Worm (Caenorhabditis elegans) whole organism, late embryonic: ENCODE data around the gene B0496.6.

ENCODE experiments used
- C08G9.2 ChIP-seq: sonication (generic microtip); optimal IDR thresholded peaks from 2 replicates; lab custom pipeline; 2016; ENCODE audit warnings: mild to moderate bottlenecking, missing genetic modification characterization, moderate library complexity, missing compliant biosample characterization
- F13H6.1 ChIP-seq: sonication (generic microtip); optimal IDR thresholded peaks from 2 replicates; lab custom pipeline; 2016; ENCODE audit warnings: missing genetic modification characterization, missing compliant biosample characterization
- K02D7.2 ChIP-seq: sonication (generic microtip); optimal IDR thresholded peaks from 2 replicates; lab custom pipeline; 2017; ENCODE audit warnings: mild to moderate bottlenecking, missing genetic modification characterization, missing compliant biosample characterization
- K09A11.1 ChIP-seq: sonication (generic microtip); optimal IDR thresholded peaks from 2 replicates; lab custom pipeline; 2017; ENCODE audit warnings: antibody characterized with exemption, mild to moderate bottlenecking, missing genetic modification characterization, missing compliant biosample characterization; ENCODE audit not compliant: insufficient read depth
- T23F11.4 ChIP-seq: fragments of 200-800 bp; sonication (Bioruptor generic); optimal IDR thresholded peaks from 2 replicates; lab custom pipeline; 2018; ENCODE audit warnings: mild to moderate bottlenecking, missing genetic modification characterization, missing compliant biosample characterization
- Y22D7AL.16 ChIP-seq: sonication (generic microtip); optimal IDR thresholded peaks from 2 replicates; lab custom pipeline; 2016; ENCODE audit warnings: missing genetic modification characterization, missing compliant biosample characterization
- ahr-1 ChIP-seq: sonication (generic microtip); optimal IDR thresholded peaks from 2 replicates; lab custom pipeline; 2016; ENCODE audit warnings: missing genetic modification characterization, missing compliant biosample characterization
- ama-1 ChIP-seq: fragments of 150-350 bp; optimal IDR thresholded peaks from 2 replicates; lab custom pipeline; 2014
- ceh-18 ChIP-seq: sonication (generic microtip); optimal IDR thresholded peaks from 2 replicates; lab custom pipeline; 2016; ENCODE audit warnings: missing genetic modification characterization, missing compliant biosample characterization
- ceh-2 ChIP-seq: sonication (generic microtip); optimal IDR thresholded peaks from 2 replicates; lab custom pipeline; 2016; ENCODE audit warnings: missing genotype, missing genetic modification characterization, missing compliant biosample characterization
- ceh-22 ChIP-seq: sonication (generic microtip); optimal IDR thresholded peaks from 2 replicates; lab custom pipeline; 2017; ENCODE audit warnings: missing biosample characterization, missing genetic modification characterization
- ceh-24 ChIP-seq: sonication (generic microtip); optimal IDR thresholded peaks from 2 replicates; lab custom pipeline; 2016; ENCODE audit warnings: mild to moderate bottlenecking, missing genetic modification characterization, missing compliant biosample characterization
- ceh-30 ChIP-seq: fragments of 150-350 bp; optimal IDR thresholded peaks from 2 replicates; lab custom pipeline; 2014; ENCODE audit warnings: missing biosample characterization, missing genetic modification characterization
- ceh-31 ChIP-seq: sonication (generic microtip); optimal IDR thresholded peaks from 2 replicates; lab custom pipeline; 2016; ENCODE audit warnings: missing genetic modification characterization, missing compliant biosample characterization
- ceh-34 ChIP-seq: sonication (generic microtip); optimal IDR thresholded peaks from 2 replicates; lab custom pipeline; 2016; ENCODE audit warnings: mild to moderate bottlenecking, missing genetic modification characterization, missing compliant biosample characterization
- ceh-45 ChIP-seq: fragments of 200-800 bp; sonication (Bioruptor generic); IDR thresholded peaks from 2 replicates; pipeline ENCODE4 v1.3.6; 2022; ENCODE audit warnings: missing genetic modification reagents, missing genetic modification characterization, missing compliant biosample characterization
- ceh-48 ChIP-seq: sonication (generic microtip); optimal IDR thresholded peaks from 2 replicates; lab custom pipeline; 2016; ENCODE audit warnings: missing genetic modification characterization, inconsistent platforms, missing compliant biosample characterization
- ceh-6 ChIP-seq: fragments of 200-800 bp; sonication (Bioruptor generic); optimal IDR thresholded peaks from 2 replicates; lab custom pipeline; 2018; ENCODE audit warnings: mild to moderate bottlenecking, missing genetic modification characterization, missing compliant biosample characterization
- che-1 ChIP-seq: sonication (generic microtip); optimal IDR thresholded peaks from 2 replicates; lab custom pipeline; 2016; ENCODE audit warnings: mild to moderate bottlenecking, missing genetic modification characterization, missing compliant biosample characterization
- dve-1 ChIP-seq: sonication (generic microtip); optimal IDR thresholded peaks from 2 replicates; lab custom pipeline; 2017; ENCODE audit warnings: antibody characterized with exemption, mild to moderate bottlenecking, missing genetic modification characterization, missing compliant biosample characterization
- elt-2 ChIP-seq: sonication (generic microtip); optimal IDR thresholded peaks from 2 replicates; lab custom pipeline; 2016; ENCODE audit warnings: missing genetic modification reagents, missing genetic modification characterization, missing compliant biosample characterization
- eyg-1 ChIP-seq: sonication (generic microtip); optimal IDR thresholded peaks from 2 replicates; lab custom pipeline; 2016; ENCODE audit warnings: missing genotype, missing genetic modification characterization, missing compliant biosample characterization
- fax-1 ChIP-seq: sonication (generic microtip); optimal IDR thresholded peaks from 2 replicates; lab custom pipeline; 2016; ENCODE audit warnings: missing genotype, missing genetic modification characterization, missing compliant biosample characterization
- fkh-6 ChIP-seq: sonication (generic microtip); optimal IDR thresholded peaks from 2 replicates; lab custom pipeline; 2016; ENCODE audit warnings: missing genetic modification characterization, missing compliant biosample characterization
- gmeb-2 ChIP-seq: sonication (generic microtip); optimal IDR thresholded peaks from 2 replicates; lab custom pipeline; 2016; ENCODE audit warnings: missing genetic modification characterization, inconsistent platforms, missing compliant biosample characterization
- hlh-13 ChIP-seq: fragments of 200-800 bp; sonication (Bioruptor generic); optimal IDR thresholded peaks from 2 replicates; lab custom pipeline; 2018; ENCODE audit warnings: mild to moderate bottlenecking, missing genetic modification characterization, missing compliant biosample characterization
- hlh-15 ChIP-seq: sonication (generic microtip); optimal IDR thresholded peaks from 2 replicates; lab custom pipeline; 2016; ENCODE audit warnings: missing genetic modification characterization, missing compliant biosample characterization
- hlh-6 ChIP-seq: sonication (generic microtip); optimal IDR thresholded peaks from 2 replicates; lab custom pipeline; 2016; ENCODE audit warnings: missing genotype, missing genetic modification characterization, missing compliant biosample characterization
- hlh-8 ChIP-seq: sonication (generic microtip); optimal IDR thresholded peaks from 2 replicates; lab custom pipeline; 2016; ENCODE audit warnings: missing genotype, missing genetic modification characterization, missing compliant biosample characterization
- lim-6 ChIP-seq: sonication (generic microtip); optimal IDR thresholded peaks from 2 replicates; lab custom pipeline; 2016; ENCODE audit warnings: missing genetic modification characterization, missing compliant biosample characterization
- lin-11 ChIP-seq: fragments of 200-800 bp; sonication (Bioruptor generic); optimal IDR thresholded peaks from 2 replicates; lab custom pipeline; 2018; ENCODE audit warnings: mild to moderate bottlenecking, missing genetic modification characterization, missing compliant biosample characterization
- madf-2 ChIP-seq: sonication (generic microtip); optimal IDR thresholded peaks from 2 replicates; lab custom pipeline; 2017; ENCODE audit warnings: missing genetic modification characterization, missing compliant biosample characterization
- mec-3 ChIP-seq: sonication (generic microtip); optimal IDR thresholded peaks from 2 replicates; lab custom pipeline; 2016; ENCODE audit warnings: borderline replicate concordance, missing genetic modification characterization, missing compliant biosample characterization
- nfya-1 ChIP-seq: sonication (generic microtip); optimal IDR thresholded peaks from 2 replicates; lab custom pipeline; 2017; ENCODE audit warnings: missing genetic modification characterization, mild to moderate bottlenecking, missing compliant biosample characterization, antibody characterized with exemption, moderate library complexity
- nhr-232 ChIP-seq: sonication (generic microtip); optimal IDR thresholded peaks from 2 replicates; lab custom pipeline; 2016; ENCODE audit warnings: missing genetic modification characterization, missing compliant biosample characterization
- npax-4 ChIP-seq: sonication (generic microtip); optimal IDR thresholded peaks from 2 replicates; lab custom pipeline; 2016; ENCODE audit warnings: missing genetic modification characterization, missing compliant biosample characterization
- pag-3 ChIP-seq: sonication (generic microtip); optimal IDR thresholded peaks from 2 replicates; lab custom pipeline; 2016; ENCODE audit warnings: missing compliant biosample characterization, missing genetic modification characterization, borderline replicate concordance
- pat-9 ChIP-seq: fragments of 200-800 bp; sonication (Bioruptor generic); optimal IDR thresholded peaks from 2 replicates; lab custom pipeline; 2018; ENCODE audit warnings: mild to moderate bottlenecking, missing genetic modification characterization, moderate library complexity, missing compliant biosample characterization
- pax-1 ChIP-seq: fragments of 150-350 bp; optimal IDR thresholded peaks from 2 replicates; lab custom pipeline; 2014; ENCODE audit warnings: missing biosample characterization, missing genetic modification characterization
- pha-2 ChIP-seq: sonication (generic microtip); optimal IDR thresholded peaks from 2 replicates; lab custom pipeline; 2017; ENCODE audit warnings: mild to moderate bottlenecking, missing genetic modification characterization, missing compliant biosample characterization
- pha-4 ChIP-seq: fragments of 150-350 bp; optimal IDR thresholded peaks from 2 replicates; lab custom pipeline; 2018; ENCODE audit warnings: missing biosample characterization, missing genetic modification reagents, missing genetic modification characterization
- pqm-1 ChIP-seq: sonication (generic microtip); optimal IDR thresholded peaks from 2 replicates; lab custom pipeline; 2016; ENCODE audit warnings: missing genetic modification characterization, missing compliant biosample characterization
- pros-1 ChIP-seq: fragments of 150-350 bp; optimal IDR thresholded peaks from 2 replicates; lab custom pipeline; 2014; ENCODE audit warnings: missing biosample characterization, missing genetic modification reagents, missing genetic modification characterization
- ref-2 ChIP-seq: sonication (generic microtip); optimal IDR thresholded peaks from 2 replicates; lab custom pipeline; 2016; ENCODE audit warnings: missing genetic modification characterization, missing compliant biosample characterization
- rnt-1 ChIP-seq: sonication (generic microtip); optimal IDR thresholded peaks from 2 replicates; lab custom pipeline; 2016; ENCODE audit warnings: missing genetic modification characterization, missing compliant biosample characterization
- sdc-2 ChIP-seq: sonication (generic microtip); optimal IDR thresholded peaks from 2 replicates; lab custom pipeline; 2016; ENCODE audit warnings: missing genotype, missing genetic modification characterization, missing compliant biosample characterization
- sox-2 ChIP-seq: fragments of 200-800 bp; sonication (Bioruptor generic); IDR thresholded peaks from 2 replicates; pipeline ENCODE4 v1.3.6; 2022; ENCODE audit warnings: missing genetic modification reagents, missing genetic modification characterization, missing compliant biosample characterization
- sox-4 ChIP-seq: sonication (generic microtip); optimal IDR thresholded peaks from 2 replicates; lab custom pipeline; 2017; ENCODE audit warnings: mild to moderate bottlenecking, missing genetic modification characterization, inconsistent platforms, missing compliant biosample characterization
- syd-9 ChIP-seq: sonication (generic microtip); optimal IDR thresholded peaks from 2 replicates; lab custom pipeline; 2016; ENCODE audit warnings: mild to moderate bottlenecking, missing genetic modification characterization, moderate library complexity, missing compliant biosample characterization
- tbx-2 ChIP-seq: sonication (generic microtip); optimal IDR thresholded peaks from 2 replicates; lab custom pipeline; 2016; ENCODE audit warnings: missing genetic modification characterization, missing compliant biosample characterization
- ttx-3 ChIP-seq: sonication (generic microtip); optimal IDR thresholded peaks from 2 replicates; lab custom pipeline; 2016; ENCODE audit warnings: missing genetic modification reagents, missing genetic modification characterization, missing compliant biosample characterization
- unc-55 ChIP-seq: sonication (generic microtip); optimal IDR thresholded peaks from 2 replicates; lab custom pipeline; 2017; ENCODE audit warnings: missing biosample characterization, missing genetic modification reagents, missing genetic modification characterization
- zip-5 ChIP-seq: sonication (generic microtip); optimal IDR thresholded peaks from 2 replicates; lab custom pipeline; 2016; ENCODE audit warnings: missing genetic modification characterization, missing compliant biosample characterization

Gene B0496.6

ce11 chrIV:7386835-7387551 is 31.9 kb upstream of the B0496.6 start:
- TF ChIP-seq pha-4 (tag; lab: Kevin White, UChicago) (no peak), lin-11 (tag; lab: Kevin White, UChicago) (no peak), pax-1 (tag; lab: Kevin White, UChicago) (no peak), pag-3 (tag; lab: Kevin White, UChicago) (no peak), F13H6.1 (no peak), zip-5 (tag; lab: Kevin White, UChicago) (no peak), nfya-1 (peak; percentile 54), fkh-6 (tag; lab: Kevin White, UChicago) (peak; percentile 27), sox-4 (tag; lab: Kevin White, UChicago) (no peak), dve-1 (peak; percentile 15), sox-2 (GFP tag; lab: Robert Waterston, UW) (no peak), hlh-15 (tag; lab: Kevin White, UChicago) (no peak), ceh-31 (tag; lab: Kevin White, UChicago) (peak; percentile 83), pqm-1 (tag; lab: Kevin White, UChicago) (no peak), pros-1 (tag; lab: Kevin White, UChicago) (no peak), gmeb-2 (no peak), ceh-34 (tag; lab: Kevin White, UChicago) (peak; percentile 54), C08G9.2 (tag; lab: Kevin White, UChicago) (no peak), ref-2 (tag; lab: Kevin White, UChicago) (peak; percentile 46), ceh-48 (tag; lab: Kevin White, UChicago) (no peak), ceh-24 (tag; lab: Kevin White, UChicago) (no peak), hlh-6 (no peak), ceh-22 (tag; lab: Kevin White, UChicago) (no peak), elt-2 (no peak), ttx-3 (tag; lab: Kevin White, UChicago) (no peak), syd-9 (tag; lab: Kevin White, UChicago) (peak; percentile 29), mec-3 (tag; lab: Kevin White, UChicago) (no peak), madf-2 (tag; lab: Kevin White, UChicago) (no peak), Y22D7AL.16 (tag; lab: Kevin White, UChicago) (no peak), sdc-2 (peak; percentile 25), hlh-8 (tag; lab: Kevin White, UChicago) (no peak), K02D7.2 (tag; lab: Kevin White, UChicago) (peak; percentile 35), ceh-45 (no peak), tbx-2 (tag; lab: Kevin White, UChicago) (peak; percentile 76), fax-1 (peak; percentile 13), lim-6 (tag; lab: Kevin White, UChicago) (no peak), ama-1 (lab: Kevin White, UChicago) (no peak), T23F11.4 (GFP tag; lab: Kevin White, UChicago) (no peak), rnt-1 (tag; lab: Kevin White, UChicago) (peak; percentile 74), che-1 (tag; lab: Kevin White, UChicago) (no peak), ceh-18 (tag; lab: Kevin White, UChicago) (peak; percentile 78), nhr-232 (tag; lab: Kevin White, UChicago) (no peak), ceh-2 (tag; lab: Kevin White, UChicago) (no peak), eyg-1 (tag; lab: Kevin White, UChicago) (no peak), pat-9 (tag; lab: Kevin White, UChicago) (no peak), K09A11.1 (tag; lab: Kevin White, UChicago) (no peak), npax-4 (tag; lab: Kevin White, UChicago) (no peak), hlh-13 (GFP tag; lab: Kevin White, UChicago) (no peak), ceh-6 (GFP tag; lab: Kevin White, UChicago) (no peak), ahr-1 (tag; lab: Kevin White, UChicago) (no peak), unc-55 (peak; percentile 89), ceh-30 (tag; lab: Kevin White, UChicago) (no peak), pha-2 (tag; lab: Kevin White, UChicago) (no peak)
